Fruit fly (Drosophila melanogaster) whole organism, embryonic: ENCODE measurements around the gene CG13113.

Experiments
- BEAF-32 ChIP-seq: fragments of 200-800 bp; sonication (Bioruptor generic); optimal IDR thresholded peaks from 3 replicates; lab custom pipeline; 2017; ENCODE audit warnings: missing biosample characterization, missing genetic modification characterization, mild to moderate bottlenecking, moderate library complexity, missing genetic modification reagents
- Bgb ChIP-seq: fragments of 200-800 bp; sonication (Bioruptor generic); IDR thresholded peaks from 2 replicates; pipeline ENCODE4 v1.3.6; 2022; ENCODE audit warnings: missing biosample characterization, missing genetic modification characterization; ENCODE audit not compliant: partially characterized antibody
- CG10366 ChIP-seq: fragments of 200-800 bp; sonication (Bioruptor generic); IDR thresholded peaks from 2 replicates; pipeline ENCODE4 v1.3.6; 2022; ENCODE audit warnings: missing biosample characterization, missing genetic modification characterization
- CG11723 ChIP-seq: fragments of 200-800 bp; sonication (Bioruptor generic); optimal IDR thresholded peaks from 2 replicates; lab custom pipeline; 2017; ENCODE audit warnings: missing biosample characterization, mild to moderate bottlenecking, missing genetic modification characterization
- CG12744 ChIP-seq: fragments of 200-800 bp; sonication (Bioruptor generic); optimal IDR thresholded peaks from 2 replicates; lab custom pipeline; 2016; ENCODE audit warnings: missing biosample characterization, missing genetic modification characterization
- CG12942 ChIP-seq: fragments of 200-800 bp; sonication (Bioruptor generic); optimal IDR thresholded peaks from 3 replicates; lab custom pipeline; 2016; ENCODE audit warnings: missing biosample characterization, missing genetic modification characterization
- CG14050 ChIP-seq: fragments of 200-800 bp; sonication (Bioruptor generic); IDR thresholded peaks from 3 replicates; pipeline ENCODE4 v1.3.6; 2022; ENCODE audit warnings: missing biosample characterization, missing genetic modification characterization
- CG14667 ChIP-seq: fragments of 200-800 bp; sonication (Bioruptor generic); IDR thresholded peaks from 2 replicates; pipeline ENCODE4 v1.3.6; 2022; ENCODE audit warnings: missing biosample characterization, missing genetic modification characterization
- CG14710 ChIP-seq: fragments of 200-800 bp; sonication (Bioruptor generic); optimal IDR thresholded peaks from 3 replicates; lab custom pipeline; 2019; ENCODE audit warnings: missing biosample characterization, mild to moderate bottlenecking, missing genetic modification characterization, moderate library complexity
- CG14965 ChIP-seq: fragments of 200-800 bp; sonication (Bioruptor generic); optimal IDR thresholded peaks from 2 replicates; lab custom pipeline; 2016; ENCODE audit warnings: missing biosample characterization, missing genetic modification characterization, borderline replicate concordance
- CG15073 ChIP-seq: fragments of 200-800 bp; sonication (Bioruptor generic); optimal IDR thresholded peaks from 2 replicates; lab custom pipeline; 2016; ENCODE audit warnings: missing biosample characterization, missing genetic modification characterization
- CG1529 ChIP-seq: fragments of 200-800 bp; sonication (Bioruptor generic); optimal IDR thresholded peaks from 3 replicates; lab custom pipeline; 2018; ENCODE audit warnings: missing biosample characterization, missing genetic modification characterization
- CG15479 ChIP-seq: fragments of 200-800 bp; sonication (Bioruptor generic); optimal IDR thresholded peaks from 3 replicates; lab custom pipeline; 2019; ENCODE audit warnings: missing biosample characterization, mild to moderate bottlenecking, missing genetic modification characterization, moderate library complexity
- CG1792 ChIP-seq: fragments of 200-800 bp; sonication (Bioruptor generic); optimal IDR thresholded peaks from 2 replicates; lab custom pipeline; 2016; ENCODE audit warnings: missing biosample characterization, missing genetic modification characterization
- CG18764 ChIP-seq: fragments of 200-800 bp; sonication (Bioruptor generic); optimal IDR thresholded peaks from 3 replicates; lab custom pipeline; 2016; ENCODE audit warnings: missing biosample characterization, missing genetic modification characterization
- CG32772 ChIP-seq: fragments of 200-800 bp; sonication (Bioruptor generic); IDR thresholded peaks from 2 replicates; pipeline ENCODE4 v1.3.6; 2022; ENCODE audit warnings: missing biosample characterization, missing genetic modification characterization
- CG3281 ChIP-seq: fragments of 200-800 bp; sonication (Bioruptor generic); optimal IDR thresholded peaks from 3 replicates; lab custom pipeline; 2017; ENCODE audit warnings: missing biosample characterization, mild to moderate bottlenecking, missing genetic modification characterization
- CG3407 ChIP-seq: fragments of 200-800 bp; sonication (Bioruptor generic); optimal IDR thresholded peaks from 2 replicates; lab custom pipeline; 2018; ENCODE audit warnings: missing biosample characterization, mild to moderate bottlenecking, missing genetic modification characterization
- CG6654 ChIP-seq: fragments of 200-800 bp; sonication (Bioruptor generic); optimal IDR thresholded peaks from 2 replicates; lab custom pipeline; 2017; ENCODE audit warnings: missing biosample characterization, mild to moderate bottlenecking, missing genetic modification characterization
- CG8478 ChIP-seq: fragments of >200 bp; optimal IDR thresholded peaks from 2 replicates; lab custom pipeline; 2018
- CHES-1-like ChIP-seq: fragments of 200-800 bp; sonication (Bioruptor generic); optimal IDR thresholded peaks from 2 replicates; lab custom pipeline; 2016; ENCODE audit warnings: missing biosample characterization, missing genetic modification characterization
- Dek ChIP-seq: fragments of 200-800 bp; sonication (Bioruptor generic); optimal IDR thresholded peaks from 3 replicates; lab custom pipeline; 2019; ENCODE audit warnings: missing biosample characterization, mild to moderate bottlenecking, missing genetic modification characterization, moderate library complexity
- Drgx ChIP-seq: fragments of 200-800 bp; sonication (Bioruptor generic); IDR thresholded peaks from 2 replicates; pipeline ENCODE4 v1.3.6; 2022; ENCODE audit warnings: missing biosample characterization, missing genetic modification characterization
- Hsf ChIP-seq: fragments of 200-800 bp; sonication (Bioruptor generic); optimal IDR thresholded peaks from 3 replicates; lab custom pipeline; 2016; ENCODE audit warnings: missing biosample characterization, missing genetic modification characterization
- MESR4 ChIP-seq: fragments of 200-800 bp; sonication (Bioruptor generic); optimal IDR thresholded peaks from 2 replicates; lab custom pipeline; 2018; ENCODE audit warnings: missing biosample characterization, mild to moderate bottlenecking, missing genetic modification characterization, moderate library complexity
- Mes4 ChIP-seq: fragments of 200-800 bp; sonication (Bioruptor generic); optimal IDR thresholded peaks from 2 replicates; lab custom pipeline; 2016; ENCODE audit warnings: missing biosample characterization, missing genetic modification characterization
- NK7.1 ChIP-seq: fragments of 200-800 bp; sonication (Bioruptor generic); optimal IDR thresholded peaks from 3 replicates; lab custom pipeline; 2016; ENCODE audit warnings: missing biosample characterization, missing genetic modification characterization
- Nf-YC ChIP-seq: fragments of 200-800 bp; optimal IDR thresholded peaks from 3 replicates; lab custom pipeline; 2019; ENCODE audit warnings: missing biosample characterization, mild to moderate bottlenecking, missing genetic modification characterization, moderate library complexity
- NfI ChIP-seq: fragments of 200-800 bp; sonication (Bioruptor generic); optimal IDR thresholded peaks from 3 replicates; lab custom pipeline; 2018; ENCODE audit warnings: missing biosample characterization, mild to moderate bottlenecking, missing genetic modification characterization, moderate library complexity
- Poxn ChIP-seq: fragments of 200-800 bp; sonication (Bioruptor generic); IDR thresholded peaks from 2 replicates; pipeline ENCODE4 v1.3.6; 2022; ENCODE audit warnings: missing biosample characterization, missing genetic modification characterization
- Side ChIP-seq: fragments of 200-800 bp; sonication (Bioruptor generic); optimal IDR thresholded peaks from 2 replicates; lab custom pipeline; 2016; ENCODE audit warnings: missing biosample characterization, missing genetic modification characterization
- Sin3A ChIP-seq: fragments of >200 bp; optimal IDR thresholded peaks from 2 replicates; lab custom pipeline; 2018
- YL-1 ChIP-seq: fragments of 200-800 bp; sonication (Bioruptor generic); optimal IDR thresholded peaks from 3 replicates; lab custom pipeline; 2017; ENCODE audit warnings: missing biosample characterization, mild to moderate bottlenecking, missing genetic modification characterization
- ap ChIP-seq: fragments of 200-800 bp; sonication (Bioruptor generic); IDR thresholded peaks from 2 replicates; pipeline ENCODE4 v1.3.6; 2022; ENCODE audit warnings: missing biosample characterization, missing genetic modification characterization
- bab2 ChIP-seq: fragments of 200-800 bp; sonication (Bioruptor generic); optimal IDR thresholded peaks from 2 replicates; lab custom pipeline; 2016; ENCODE audit warnings: missing biosample characterization, missing genetic modification characterization
- bsh ChIP-seq, 2 experiments: fragments of 200-800 bp; sonication (Bioruptor generic); optimal IDR thresholded peaks; 2 replicates each; lab custom pipeline; 2017 to 2018; ENCODE audit warnings: mild to moderate bottlenecking in 2 of 2, missing biosample characterization in 2 of 2, missing genetic modification characterization in 2 of 2, moderate library complexity in 1 of 2
- cato ChIP-seq: fragments of 200-800 bp; sonication (Bioruptor generic); optimal IDR thresholded peaks from 2 replicates; lab custom pipeline; 2016; ENCODE audit warnings: missing biosample characterization, missing genetic modification characterization, borderline replicate concordance
- dm ChIP-seq: fragments of 200-800 bp; sonication (Bioruptor generic); optimal IDR thresholded peaks from 3 replicates; lab custom pipeline; 2016; ENCODE audit warnings: missing biosample characterization, missing genetic modification characterization
- dpn ChIP-seq, 2 experiments: fragments of 200-800 bp; sonication (Bioruptor generic); optimal IDR thresholded peaks; 3 replicates each; lab custom pipeline; 2016; ENCODE audit warnings: missing biosample characterization in 2 of 2, missing genetic modification characterization in 2 of 2
- eve ChIP-seq, 2 experiments: fragments of >200 bp; optimal IDR thresholded peaks; 2 replicates each; lab custom pipeline; 2017; ENCODE audit warnings: missing biosample characterization in 2 of 2, missing genetic modification characterization in 2 of 2
- exex ChIP-seq: fragments of 200-800 bp; sonication (Bioruptor generic); optimal IDR thresholded peaks from 4 replicates; lab custom pipeline; 2018; ENCODE audit warnings: missing biosample characterization, mild to moderate bottlenecking, missing genetic modification characterization, moderate library complexity
- gce ChIP-seq: fragments of 200-800 bp; sonication (Bioruptor generic); IDR thresholded peaks from 3 replicates; pipeline ENCODE4 v1.3.6; 2022; ENCODE audit warnings: missing biosample characterization, missing genetic modification characterization
- insv ChIP-seq, 2 experiments: fragments of 200-800 bp; sonication (Bioruptor generic); optimal IDR thresholded peaks; 3 replicates each; lab custom pipeline; 2016 to 2018; ENCODE audit warnings: missing biosample characterization in 2 of 2, missing genetic modification characterization in 2 of 2
- lilli ChIP-seq: fragments of 200-800 bp; sonication (Bioruptor generic); optimal IDR thresholded peaks from 3 replicates; lab custom pipeline; 2016; ENCODE audit warnings: missing biosample characterization, missing genetic modification characterization
- mam ChIP-seq: fragments of 200-800 bp; sonication (Bioruptor generic); optimal IDR thresholded peaks from 3 replicates; lab custom pipeline; 2016; ENCODE audit warnings: missing biosample characterization, missing genetic modification characterization
- row ChIP-seq: fragments of 200-800 bp; sonication (Bioruptor generic); IDR thresholded peaks from 3 replicates; pipeline ENCODE4 v1.3.6; 2022; ENCODE audit warnings: missing biosample characterization, missing genetic modification characterization
- sd ChIP-seq: fragments of 200-800 bp; sonication (Bioruptor generic); optimal IDR thresholded peaks from 3 replicates; lab custom pipeline; 2018; ENCODE audit warnings: missing biosample characterization, mild to moderate bottlenecking, missing genetic modification characterization, moderate library complexity
- tin ChIP-seq: fragments of 200-800 bp; sonication (Bioruptor generic); optimal IDR thresholded peaks from 3 replicates; lab custom pipeline; 2016; ENCODE audit warnings: missing biosample characterization, missing genetic modification characterization
- toy ChIP-seq: fragments of 200-800 bp; sonication (Bioruptor generic); IDR thresholded peaks from 2 replicates; pipeline ENCODE4 v1.3.6; 2022; ENCODE audit warnings: missing biosample characterization, missing genetic modification characterization
- vfl ChIP-seq: fragments of 200-800 bp; sonication (Bioruptor generic); optimal IDR thresholded peaks from 2 replicates; lab custom pipeline; 2016; ENCODE audit warnings: missing biosample characterization, missing genetic modification characterization

CG13113 gene

DNA sequence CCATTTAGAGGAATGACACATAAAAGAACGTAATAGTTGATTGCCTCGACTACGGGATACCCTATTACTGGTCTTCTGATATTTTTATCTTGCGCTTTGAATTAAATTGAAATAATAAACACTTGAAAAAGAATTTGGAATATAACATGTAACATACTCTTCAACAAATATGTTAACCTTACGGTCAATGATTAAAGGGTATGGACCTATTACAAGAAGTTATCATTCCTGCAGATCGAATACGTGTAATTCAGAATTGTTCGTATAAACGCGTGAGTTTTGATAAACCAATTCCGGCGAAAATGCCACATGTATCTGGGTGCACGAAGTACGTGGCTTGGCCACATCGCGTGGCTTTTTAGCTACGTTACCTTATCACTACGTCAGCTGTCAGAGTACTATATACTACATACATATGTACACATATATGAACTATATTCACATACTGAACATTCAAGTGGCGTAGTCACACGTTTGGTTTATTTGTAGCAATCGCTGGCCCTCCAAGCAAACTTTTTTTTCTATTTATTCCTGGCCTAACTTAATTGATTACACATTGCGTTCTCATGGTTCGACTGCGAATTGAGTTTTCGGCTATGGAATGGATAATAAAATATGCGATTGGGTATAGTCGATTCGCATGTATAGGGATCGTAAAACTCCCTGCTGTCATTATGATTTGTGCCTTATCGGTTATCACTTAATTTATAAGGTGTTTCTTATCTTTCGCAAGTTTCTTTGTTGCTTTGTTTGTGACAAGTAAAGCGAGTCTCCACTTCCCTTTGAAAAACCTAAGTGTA lies 45.6 kb upstream of the CG13113 start (continued):
- TF ChIP-seq CG1792 (GFP tag; lab: Kevin White, UChicago) (peak; percentile 31), dm (GFP tag; lab: Kevin White, UChicago) (no peak), CG32772 (no peak), vfl (GFP tag; lab: Kevin White, UChicago) (no peak), Poxn (no peak), CG14710 (peak; percentile 47), dpn (GFP tag; optimal IDR thresholded peaks at IDR 0.05; lab: Kevin White, UChicago) (peak; percentile 57 to 64), CG15073 (GFP tag; lab: Kevin White, UChicago) (no peak), CG12942 (peak; percentile 27), CG18764 (GFP tag; lab: Kevin White, UChicago) (peak; percentile 27), Drgx (peak; percentile 43), gce (no peak), cato (GFP tag; lab: Kevin White, UChicago) (peak; percentile 1), CG8478 (lab: Kevin White, UChicago) (no peak), tin (GFP tag; lab: Kevin White, UChicago) (peak; percentile 46), BEAF-32 (GFP tag; lab: Kevin White, UChicago) (no peak), CG15479 (GFP tag; lab: Kevin White, UChicago) (no peak), eve (GFP tag; optimal IDR thresholded peaks at IDR 0.05; lab: Kevin White, UChicago) (no peak), CG1529 (no peak), CG10366 (GFP tag; lab: Robert Waterston, UW) (peak; percentile 64), CG11723 (GFP tag; lab: Kevin White, UChicago) (no peak), YL-1 (GFP tag; lab: Kevin White, UChicago) (no peak), Hsf (GFP tag; lab: Kevin White, UChicago) (peak; percentile 63), sd (tag; lab: Kevin White, UChicago) (peak; percentile 62), Mes4 (GFP tag; lab: Kevin White, UChicago) (no peak), row (GFP tag; lab: Robert Waterston, UW) (peak; percentile 87), exex (peak; percentile 93), CG3281 (GFP tag; lab: Kevin White, UChicago) (peak; percentile 74), bab2 (GFP tag; lab: Kevin White, UChicago) (peak; percentile 76), CHES-1-like (GFP tag; lab: Kevin White, UChicago) (no peak), CG14965 (GFP tag; lab: Kevin White, UChicago) (peak; percentile 20), Sin3A (lab: Kevin White, UChicago) (no peak), bsh (GFP tag; optimal IDR thresholded peaks at IDR 0.05; lab: Kevin White, UChicago) (peak in 1 of 2 experiments; percentile 63), ap (GFP tag; lab: Robert Waterston, UW) (peak; percentile 53; the same call in 1 of the 2 replicates), MESR4 (no peak), CG12744 (GFP tag; lab: Kevin White, UChicago) (peak; percentile 32), CG14667 (GFP tag; lab: Robert Waterston, UW) (0 out of 2 replicates have a peak, but pooled peaks have one; percentile 9), lilli (GFP tag; lab: Kevin White, UChicago) (peak; percentile 71), CG6654 (peak; percentile 17), mam (GFP tag; lab: Kevin White, UChicago) (peak; percentile 74), Nf-YC (no peak), Bgb (GFP tag; lab: Robert Waterston, UW) (no peak), toy (GFP tag; lab: Robert Waterston, UW) (no peak), Side (GFP tag; lab: Kevin White, UChicago) (peak; percentile 12), CG14050 (GFP tag; lab: Robert Waterston, UW) (peak; percentile 56), NfI (peak; percentile 49), NK7.1 (GFP tag; lab: Kevin White, UChicago) (peak; percentile 41), CG3407 (GFP tag; lab: Kevin White, UChicago) (no peak), Dek (peak; percentile 67), insv (GFP tag; optimal IDR thresholded peaks at IDR 0.05; lab: Kevin White, UChicago) (no peak)
